Worm (Caenorhabditis elegans): ENCODE data around the gene K03H1.11.

Gene K03H1.11

ce11 chrIII:9951864-9952263 is at the start of gene K03H1.11:
TSS of gene K03H1.11 (minus strand) at chrIII:9951964.
- no peak for TF ChIP-seq ZK546.5 (tag; optimal IDR thresholded peaks at IDR 0.05)

- TF ChIP-seq fos-1 (tag; optimal IDR thresholded peaks at IDR 0.05) (peak; percentile 31), ztf-1 (GFP tag; conservative IDR thresholded peaks at IDR 0.05) (no peak)
These were observed 49.3 kb upstream of the K03H1.11 start, which contains the start of gene C05B5.5 for ce11 chrIII:10001060-10001459. TSS of gene C05B5.5 (plus strand) at chrIII:10001360.

ce11 chrIII:10000428-10000827 is 48.7 kb upstream of the K03H1.11 start, which contains the start of gene C05B5.2:
TSS of gene C05B5.2 (minus strand) at chrIII:10000528.
- no peak for TF ChIP-seq lin-11 (tag; optimal IDR thresholded peaks at IDR 0.05)
- no peak for TF ChIP-seq nhr-23 (tag; optimal IDR thresholded peaks at IDR 0.05)
- no peak for TF ChIP-seq nhr-10 (tag; optimal IDR thresholded peaks at IDR 0.05)
- no peak for TF ChIP-seq nhr-6 (tag; optimal IDR thresholded peaks at IDR 0.05)
- no peak for TF ChIP-seq ztf-1 (GFP tag; conservative IDR thresholded peaks at IDR 0.05)
- no peak for TF ChIP-seq ceh-82 (tag; optimal IDR thresholded peaks at IDR 0.05)
- TF ChIP-seq alr-1 (tag; optimal IDR thresholded peaks at IDR 0.05) = no peak
- no peak for TF ChIP-seq ama-1 (optimal IDR thresholded peaks at IDR 0.05)
- no peak for TF ChIP-seq nhr-25 (tag; optimal IDR thresholded peaks at IDR 0.05)
- TF ChIP-seq F13H6.1 (tag; optimal IDR thresholded peaks at IDR 0.05) = no peak
- no peak for TF ChIP-seq lin-39 (tag; optimal IDR thresholded peaks at IDR 0.05)
- TF ChIP-seq nhr-77 (tag; optimal IDR thresholded peaks at IDR 0.05) = no peak

- TF ChIP-seq ceh-82 (tag; optimal IDR thresholded peaks at IDR 0.05) = no peak
- no peak for TF ChIP-seq lsy-2 (tag; optimal IDR thresholded peaks at IDR 0.05)
- no peak for TF ChIP-seq nhr-25 (tag; optimal IDR thresholded peaks at IDR 0.05)
- no peak for TF ChIP-seq ama-1 (optimal IDR thresholded peaks at IDR 0.05)
- TF ChIP-seq ztf-1 (GFP tag; conservative IDR thresholded peaks at IDR 0.05) = no peak
- no peak for TF ChIP-seq R02D3.7 (tag; optimal IDR thresholded peaks at IDR 0.05)
- TF ChIP-seq nhr-10 (tag; optimal IDR thresholded peaks at IDR 0.05) = no peak
- TF ChIP-seq dmd-4 (tag; optimal IDR thresholded peaks at IDR 0.05) = no peak
- TF ChIP-seq lin-11 (tag; optimal IDR thresholded peaks at IDR 0.05) = no peak
- no peak for TF ChIP-seq alr-1 (tag; optimal IDR thresholded peaks at IDR 0.05)
- no peak for TF ChIP-seq unc-62 (GFP tag; optimal IDR thresholded peaks at IDR 0.05)
- no peak for TF ChIP-seq elt-3 (tag; optimal IDR thresholded peaks at IDR 0.05)
- TF ChIP-seq Y55F3AM.14 (GFP tag; optimal IDR thresholded peaks at IDR 0.05) = no peak
- TF ChIP-seq C34F6.9 (tag; optimal IDR thresholded peaks at IDR 0.05) = no peak
- no peak for TF ChIP-seq ZK546.5 (tag; optimal IDR thresholded peaks at IDR 0.05)
These were observed 47.5 kb upstream of the K03H1.11 start, which contains the start of gene C05B5.17 for ce11 chrIII:9999235-9999634. TSS of gene C05B5.17 (minus strand) at chrIII:9999335.

- TF ChIP-seq R02D3.7 (tag; optimal IDR thresholded peaks at IDR 0.05) = no peak
- TF ChIP-seq nhr-10 (tag; optimal IDR thresholded peaks at IDR 0.05) = no peak
- TF ChIP-seq F13H6.1 (tag; optimal IDR thresholded peaks at IDR 0.05) = no peak
- no peak for TF ChIP-seq lsy-2 (tag; optimal IDR thresholded peaks at IDR 0.05)
- TF ChIP-seq ZK546.5 (tag; optimal IDR thresholded peaks at IDR 0.05) = no peak
- TF ChIP-seq gmeb-1 (tag; optimal IDR thresholded peaks at IDR 0.05) = no peak
- no peak for TF ChIP-seq unc-62 (GFP tag; optimal IDR thresholded peaks at IDR 0.05)
- TF ChIP-seq mdl-1 (tag; optimal IDR thresholded peaks at IDR 0.05) = no peak
- no peak for TF ChIP-seq nhr-11 (tag; optimal IDR thresholded peaks at IDR 0.05)
- no peak for TF ChIP-seq mab-5 (tag; optimal IDR thresholded peaks at IDR 0.05)
- TF ChIP-seq nhr-129 (tag; optimal IDR thresholded peaks at IDR 0.05) = no peak
- no peak for TF ChIP-seq ama-1 (optimal IDR thresholded peaks at IDR 0.05)
- no peak for TF ChIP-seq lin-39 (tag; optimal IDR thresholded peaks at IDR 0.05)
- no peak for TF ChIP-seq nhr-237 (tag; optimal IDR thresholded peaks at IDR 0.05)
- TF ChIP-seq dmd-4 (tag; optimal IDR thresholded peaks at IDR 0.05) = no peak
- no peak for TF ChIP-seq nhr-77 (tag; optimal IDR thresholded peaks at IDR 0.05)
These were observed 46.1 kb upstream of the K03H1.11 start, which contains the start of gene pqn-8 for ce11 chrIII:9997890-9998289. TSS of gene pqn-8 (minus strand) at chrIII:9997990.

- TF ChIP-seq R02D3.7 (tag; optimal IDR thresholded peaks at IDR 0.05) (no peak), zag-1 (tag; optimal IDR thresholded peaks at IDR 0.05) (no peak), sma-3 (GFP tag; optimal IDR thresholded peaks at IDR 0.05) (no peak), sma-9 (GFP tag; optimal IDR thresholded peaks at IDR 0.05) (no peak), sma-9 (tag; optimal IDR thresholded peaks at IDR 0.05) (no peak), alr-1 (tag; optimal IDR thresholded peaks at IDR 0.05) (no peak), fos-1 (tag; optimal IDR thresholded peaks at IDR 0.05) (no peak), crh-2 (tag; optimal IDR thresholded peaks at IDR 0.05) (no peak)
These were observed 41.8 kb upstream of the K03H1.11 start, which contains the start of gene C05B5.4 for ce11 chrIII:9993535-9993934. TSS of gene C05B5.4 (plus strand) at chrIII:9993885.

Measured in whole organism, L2 larva.